Worm (Caenorhabditis elegans) whole organism, early embryonic: ENCODE data around the gene cdc-37.
"Not testable (repeated sequence)": the region's sequence is repeated elsewhere in the genome, so short reads cannot be mapped to it uniquely, and the experiment has no call there.

Experiments used
- B0310.2 ChIP-seq: sonication (generic microtip); optimal IDR thresholded peaks from 2 replicates; lab custom pipeline; 2016; ENCODE audit warnings: mild to moderate bottlenecking, missing genetic modification characterization, missing compliant biosample characterization
- ama-1 ChIP-seq: fragments of 150-350 bp; optimal IDR thresholded peaks from 2 replicates; lab custom pipeline; 2014
- flt-1 ChIP-seq: fragments of 200-800 bp; sonication (Bioruptor generic); IDR thresholded peaks from 2 replicates; pipeline ENCODE4 v1.3.6; 2022; ENCODE audit warnings: missing genetic modification characterization, missing compliant biosample characterization
- hnd-1 ChIP-seq: sonication (generic microtip); optimal IDR thresholded peaks from 2 replicates; lab custom pipeline; 2016; ENCODE audit warnings: missing genetic modification characterization, missing compliant biosample characterization
- tra-4 ChIP-seq: sonication (generic microtip); optimal IDR thresholded peaks from 2 replicates; lab custom pipeline; 2017; ENCODE audit warnings: missing genetic modification characterization, missing compliant biosample characterization

ce11 chrII:535226-535625 is 45.2 kb downstream of the cdc-37 start, which contains the start of gene T27A1.3:
- not testable (repeated sequence) for TF ChIP-seq B0310.2 (tag; lab: Kevin White, UChicago); tra-4; flt-1 (GFP tag; lab: Robert Waterston, UW); ama-1 (lab: Kevin White, UChicago); hnd-1
